Worm (Caenorhabditis elegans) whole organism, young adult: ENCODE measurements around the gene sgca-1.

Experiments
- Y79H2A.3 ChIP-seq: fragments of 200-800 bp; sonication (Bioruptor generic); conservative IDR thresholded peaks from 2 replicates; pipeline ENCODE4 v1.3.6; 2022; ENCODE audit warnings: missing genetic modification reagents, missing genetic modification characterization, missing compliant biosample characterization
- ama-1 ChIP-seq, 3 experiments: fragments of 150-350 bp in 1 of 3; sonication (generic microtip) in 2 of 3; optimal IDR thresholded peaks; 2 replicates each; lab custom pipeline; 2014 to 2018; ENCODE audit warnings: missing biosample characterization in 2 of 3, missing genetic modification characterization in 2 of 3, missing genetic modification reagents in 2 of 3
- attf-6 ChIP-seq: fragments of 200-800 bp; sonication (Bioruptor generic); IDR thresholded peaks from 2 replicates; pipeline ENCODE4 v1.3.6; 2022; ENCODE audit warnings: missing genetic modification reagents, missing genetic modification characterization, missing compliant biosample characterization
- him-1 ChIP-seq: sonication (generic microtip); optimal IDR thresholded peaks from 2 replicates; lab custom pipeline; 2016; ENCODE audit warnings: missing genotype, missing genetic modification reagents, missing genetic modification characterization, missing compliant biosample characterization
- lsl-1 ChIP-seq: fragments of 200-800 bp; sonication (Bioruptor generic); optimal IDR thresholded peaks from 2 replicates; lab custom pipeline; 2018; ENCODE audit warnings: mild to moderate bottlenecking, missing genetic modification characterization, moderate library complexity, missing compliant biosample characterization
- sptf-2 ChIP-seq: fragments of 200-800 bp; sonication (Bioruptor generic); optimal IDR thresholded peaks from 2 replicates; lab custom pipeline; 2018; ENCODE audit warnings: mild to moderate bottlenecking, missing genetic modification characterization, missing compliant biosample characterization

DNA sequence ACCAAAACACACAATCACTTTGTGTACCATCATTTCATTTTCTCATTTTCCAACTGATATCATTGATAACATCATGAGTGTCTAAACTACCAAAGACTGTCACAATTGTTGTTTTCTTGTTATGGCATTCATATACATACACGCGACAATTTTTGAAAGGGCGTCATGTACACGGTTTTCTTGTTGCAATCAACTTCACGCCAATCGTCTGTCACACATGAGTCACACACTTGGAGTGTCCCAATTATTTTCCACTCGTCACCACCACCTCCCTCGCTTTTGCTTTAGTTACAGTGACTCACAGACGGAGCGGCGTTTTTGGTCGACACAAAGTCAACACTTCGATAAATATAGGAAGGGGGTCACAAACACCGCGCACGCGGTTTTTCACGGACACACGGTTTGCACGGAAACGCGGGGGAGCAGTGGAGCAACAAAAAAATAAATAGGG is 41.4 kb downstream of the sgca-1 start:
- no peak for TF ChIP-seq lsl-1
- TF ChIP-seq sptf-2, result no peak
- TF ChIP-seq him-1, result no peak
- no peak for TF ChIP-seq attf-6 (GFP tag; lab: Robert Waterston, UW)
- no peak for TF ChIP-seq Y79H2A.3 (GFP tag; lab: Robert Waterston, UW)
- no peak for TF ChIP-seq ama-1 (optimal IDR thresholded peaks at IDR 0.05; lab: Kevin White, UChicago)
- no peak for TF ChIP-seq ama-1 (GFP tag; optimal IDR thresholded peaks at IDR 0.05; lab: Kevin White, UChicago)
